Worm (Caenorhabditis elegans) whole organism, L1 larva: ENCODE results near the gene dkf-2.

Experiments
- C16A3.4 ChIP-seq: fragments of 150-350 bp; optimal IDR thresholded peaks from 2 replicates; lab custom pipeline; 2014; ENCODE audit warnings: missing biosample characterization, missing genetic modification characterization
- blmp-1 ChIP-seq: fragments of 150-350 bp; optimal IDR thresholded peaks from 2 replicates; lab custom pipeline; 2014; ENCODE audit warnings: missing biosample characterization, missing genetic modification characterization
- ceh-82 ChIP-seq, 3 experiments: fragments of 150-350 bp in 1 of 3; sonication (generic microtip) in 2 of 3; optimal IDR thresholded peaks; 2 replicates each; lab custom pipeline; 2014 to 2017; ENCODE audit warnings: missing biosample characterization in 3 of 3, missing genetic modification characterization in 3 of 3
- fkh-4 ChIP-seq: sonication (generic microtip); optimal IDR thresholded peaks from 2 replicates; lab custom pipeline; 2016; ENCODE audit warnings: missing compliant biosample characterization, missing genetic modification characterization, borderline replicate concordance
- lsy-2 ChIP-seq, 2 experiments: fragments of 150-350 bp; optimal IDR thresholded peaks; 2 replicates each; lab custom pipeline; 2014; ENCODE audit warnings: missing biosample characterization in 2 of 2, missing genetic modification characterization in 2 of 2
- nhr-85 ChIP-seq: sonication (generic microtip); peaks from one replicate; lab custom pipeline; 2016; ENCODE audit warnings: missing genetic modification characterization, inconsistent platforms, missing compliant biosample characterization
- pax-3 ChIP-seq: fragments of 200-800 bp; sonication (Bioruptor generic); optimal IDR thresholded peaks from 2 replicates; lab custom pipeline; 2018; ENCODE audit warnings: mild to moderate bottlenecking, missing genetic modification characterization, moderate library complexity, missing compliant biosample characterization
- skn-1 ChIP-seq: fragments of 150-350 bp; optimal IDR thresholded peaks from 2 replicates; lab custom pipeline; 2014; ENCODE audit warnings: missing biosample characterization, missing genetic modification characterization
- snpc-4 ChIP-seq: fragments of 150-350 bp; optimal IDR thresholded peaks from 2 replicates; lab custom pipeline; 2014; ENCODE audit warnings: missing biosample characterization, missing genetic modification characterization

Gene dkf-2

ce11 chrV:16836100-16836499, 88.7 kb downstream of the dkf-2 start:
- TF ChIP-seq pax-3 (no peak), nhr-85 (tag; lab: Kevin White, UChicago) (no peak), fkh-4 (tag; lab: Kevin White, UChicago) (no peak), skn-1 (tag; lab: Kevin White, UChicago) (no peak), C16A3.4 (tag; lab: Kevin White, UChicago) (no peak), snpc-4 (tag; lab: Kevin White, UChicago) (no peak), ceh-82 (tag; optimal IDR thresholded peaks at IDR 0.05; lab: Kevin White, UChicago) (no peak), blmp-1 (tag; lab: Kevin White, UChicago) (no peak), lsy-2 (tag; optimal IDR thresholded peaks at IDR 0.05; lab: Kevin White, UChicago) (no peak)
